Fruit fly (Drosophila melanogaster): ENCODE data around the gene CG34347.

DNA sequence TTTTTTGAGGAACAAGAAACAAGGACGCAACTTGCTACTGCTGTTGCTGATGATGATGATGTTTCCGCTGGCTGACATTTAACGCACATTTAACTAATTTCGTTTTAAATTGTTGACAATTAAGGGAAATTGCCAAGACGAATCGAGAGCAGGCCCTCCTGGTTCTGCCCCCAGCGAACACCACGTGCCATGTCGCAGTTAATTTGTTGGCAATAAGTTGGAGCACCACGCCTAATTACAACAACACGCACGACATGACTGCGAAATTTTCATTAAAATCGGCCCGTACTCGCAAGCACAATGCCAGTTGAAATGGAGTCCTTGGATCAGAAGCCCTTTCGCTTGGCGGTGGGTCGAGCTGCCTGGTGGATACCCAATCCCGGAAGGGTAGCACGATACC is 45.5 kb upstream of the CG34347 start, which contains the start of gene ppk24:
- TF ChIP-seq CG8478 (optimal IDR thresholded peaks at IDR 0.05) (no peak), CTCF (optimal IDR thresholded peaks at IDR 0.05) (no peak)

Data from S2 (cell line).